Fruit fly (Drosophila melanogaster) whole organism, adult: Measurements from ENCODE around the gene AOX4.

ENCODE experiments used
- CG12768 ChIP-seq: fragments of 200-800 bp; sonication (Bioruptor generic); optimal IDR thresholded peaks from 2 replicates; lab custom pipeline; 2017; ENCODE audit warnings: missing biosample characterization, missing genetic modification characterization, mild to moderate bottlenecking, moderate library complexity, missing genetic modification reagents
- CG7101 ChIP-seq: fragments of 200-800 bp; sonication (Bioruptor generic); optimal IDR thresholded peaks from 2 replicates; lab custom pipeline; 2018; ENCODE audit warnings: missing biosample characterization, mild to moderate bottlenecking, missing genetic modification characterization, moderate library complexity
- Crg-1 ChIP-seq: fragments of 200-800 bp; sonication (Bioruptor generic); optimal IDR thresholded peaks from 2 replicates; lab custom pipeline; 2016; ENCODE audit warnings: missing biosample characterization, missing genetic modification characterization
- Hr96 ChIP-seq: fragments of 200-800 bp; sonication (Bioruptor generic); optimal IDR thresholded peaks from 2 replicates; lab custom pipeline; 2016; ENCODE audit warnings: missing biosample characterization, missing genetic modification characterization
- bab1 ChIP-seq: fragments of 200-800 bp; sonication (Bioruptor generic); optimal IDR thresholded peaks from 3 replicates; lab custom pipeline; 2019; ENCODE audit warnings: missing biosample characterization, mild to moderate bottlenecking, missing genetic modification characterization, moderate library complexity
- cnc ChIP-seq, 2 experiments: fragments of >200 bp; optimal IDR thresholded peaks; 2 replicates each; lab custom pipeline; 2017
- ovo ChIP-seq: fragments of 200-800 bp; sonication (Bioruptor generic); optimal IDR thresholded peaks from 2 replicates; lab custom pipeline; 2016; ENCODE audit warnings: missing biosample characterization, missing genetic modification characterization
- toe ChIP-seq: fragments of 200-800 bp; sonication (Bioruptor generic); optimal IDR thresholded peaks from 2 replicates; lab custom pipeline; 2016; ENCODE audit warnings: missing biosample characterization, missing genetic modification characterization

dm6 chr3R:15579693-15580092, 27.1 kb upstream of the AOX4 start:
- TF ChIP-seq toe (GFP tag; lab: Kevin White, UChicago) (no peak), ovo (GFP tag; lab: Kevin White, UChicago) (no peak), cnc (optimal IDR thresholded peaks at IDR 0.05; lab: Kevin White, UChicago) (no peak), CG7101 (tag; lab: Kevin White, UChicago) (no peak), CG12768 (GFP tag; lab: Kevin White, UChicago) (no peak), Hr96 (GFP tag; lab: Kevin White, UChicago) (no peak), Crg-1 (no peak), bab1 (no peak)
